Worm (Caenorhabditis elegans): ENCODE results near the gene C25F9.2.

The C25F9.2 gene

DNA sequence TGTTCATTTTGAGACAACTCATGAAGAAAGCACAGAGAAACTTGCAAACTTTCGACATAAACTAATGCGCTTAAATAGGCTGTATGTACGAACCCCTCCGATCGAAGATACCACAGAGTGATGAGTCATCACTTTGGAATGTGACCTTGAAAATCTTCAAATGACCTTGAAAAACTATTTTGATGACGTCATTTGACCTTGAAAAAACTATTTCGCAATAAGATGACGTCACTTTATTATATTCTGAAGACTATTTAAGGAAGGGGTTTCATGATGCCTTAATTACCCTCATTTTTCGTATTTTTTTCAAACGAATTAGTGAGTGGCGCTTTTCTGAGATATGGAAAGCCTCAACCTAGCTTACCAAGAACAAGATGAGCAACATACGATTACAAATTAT lies at the start of gene C25F9.2:
Gene C25F9.2, plus strand, starts transcription at position 341 of the 400 bp plus-strand sequence.
- no peak for TF ChIP-seq unc-62 (GFP tag; optimal IDR thresholded peaks at IDR 0.05)

DNA sequence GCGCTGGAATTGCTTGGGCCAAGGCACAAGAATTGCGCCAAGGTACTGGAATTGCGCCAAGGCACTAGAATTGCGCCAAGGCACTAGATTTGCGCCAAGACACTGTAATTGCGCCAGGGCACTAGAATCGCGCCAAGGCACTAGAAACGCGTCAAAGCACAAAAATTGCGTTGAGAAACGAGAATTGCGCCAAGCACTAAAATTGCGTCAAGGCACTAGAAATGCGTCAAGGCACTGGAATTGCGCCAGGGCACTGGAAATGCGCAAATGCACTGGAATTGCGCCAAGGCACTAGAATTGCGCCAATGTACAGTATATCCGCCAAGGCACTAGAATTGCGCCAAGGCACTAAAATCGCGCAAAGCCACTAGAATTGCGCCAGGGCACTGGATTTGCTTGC lies 49.5 kb upstream of the C25F9.2 start:
- TF ChIP-seq unc-62 (GFP tag; optimal IDR thresholded peaks at IDR 0.05): no peak

- TF ChIP-seq unc-62 (GFP tag; optimal IDR thresholded peaks at IDR 0.05): no peak
Measured at ce11 chrV:19377014-19377494, 44.2 kb upstream of the C25F9.2 start, which contains the start of gene nceh-1. nceh-1 (plus strand) TSS chrV:19377444.

ce11 chrV:19380968-19381367 lies 40.3 kb upstream of the C25F9.2 start, which contains the start of gene srw-84:
srw-84 (plus strand) TSS chrV:19381268.
- no peak for TF ChIP-seq unc-62 (GFP tag; optimal IDR thresholded peaks at IDR 0.05)

DNA sequence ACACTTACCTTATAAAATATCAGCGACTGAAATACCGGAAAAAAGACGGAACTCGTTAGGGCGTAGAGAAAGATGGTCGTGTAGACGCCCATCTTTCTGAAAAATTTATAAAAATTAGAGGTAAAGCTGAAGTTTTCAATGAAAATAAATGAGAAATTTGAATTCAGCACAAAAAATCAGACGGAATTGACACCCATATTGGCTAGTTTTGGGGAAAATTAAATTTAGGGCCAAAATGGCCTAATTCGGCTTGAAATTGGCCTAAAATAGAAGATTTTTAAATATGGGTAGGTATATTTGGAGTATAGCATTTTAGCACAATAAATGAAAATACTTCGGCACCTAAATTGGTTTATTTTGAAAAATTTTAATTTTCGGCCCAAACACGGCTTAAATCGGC lies 31.2 kb upstream of the C25F9.2 start, which contains the start of gene slcr-46.2:
Gene slcr-46.2, minus strand, starts transcription at position 101 of the 400 bp plus-strand sequence.
- TF ChIP-seq unc-62 (GFP tag; optimal IDR thresholded peaks at IDR 0.05): no peak

DNA sequence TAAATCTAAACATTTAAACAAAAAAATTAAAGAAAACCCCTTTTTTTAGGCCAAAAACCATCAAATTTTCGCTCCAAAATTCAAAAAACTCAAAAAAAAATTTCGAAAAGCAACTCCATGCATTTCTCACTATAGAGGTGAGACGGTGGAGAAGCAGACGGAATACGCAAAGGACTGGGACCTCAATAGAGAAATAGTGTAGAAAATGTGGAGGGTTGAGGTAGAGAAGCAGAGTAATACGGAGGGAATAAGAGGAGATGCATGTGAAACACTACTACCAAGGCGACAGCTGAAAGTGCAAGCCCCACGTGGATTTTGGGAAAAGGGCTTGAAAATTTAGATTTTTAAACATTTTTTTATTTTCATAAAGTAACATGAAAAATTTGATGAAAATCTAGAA lies 30.0 kb upstream of the C25F9.2 start:
- no peak for TF ChIP-seq unc-62 (GFP tag; optimal IDR thresholded peaks at IDR 0.05)

DNA sequence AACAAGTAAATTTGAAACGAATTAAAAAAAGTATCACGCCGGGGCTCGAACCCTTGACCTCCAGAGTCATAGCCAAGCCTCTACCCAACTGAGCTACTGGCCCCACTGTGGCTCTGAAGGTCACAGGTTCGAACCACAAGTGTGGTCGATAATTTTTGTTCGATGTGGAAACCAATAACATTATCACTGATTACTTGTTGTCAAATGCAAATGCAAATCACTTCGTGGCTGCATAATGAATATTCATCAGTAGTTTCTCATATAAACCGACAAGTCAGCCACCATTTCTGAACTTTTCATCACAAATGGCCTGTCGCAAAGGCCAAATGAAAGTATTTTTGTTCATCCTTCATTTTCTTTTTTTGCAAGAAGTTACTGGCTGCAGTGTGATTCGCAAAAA lies 26.5 kb upstream of the C25F9.2 start, which contains the start of gene C25F9.8:
Gene C25F9.8, plus strand, starts transcription at position 301 of the 400 bp plus-strand sequence.
- TF ChIP-seq unc-62 (GFP tag; optimal IDR thresholded peaks at IDR 0.05): no peak

- no peak for TF ChIP-seq unc-62 (GFP tag; optimal IDR thresholded peaks at IDR 0.05)
Measured at ce11 chrV:19396576-19397313, 24.5 kb upstream of the C25F9.2 start.

DNA sequence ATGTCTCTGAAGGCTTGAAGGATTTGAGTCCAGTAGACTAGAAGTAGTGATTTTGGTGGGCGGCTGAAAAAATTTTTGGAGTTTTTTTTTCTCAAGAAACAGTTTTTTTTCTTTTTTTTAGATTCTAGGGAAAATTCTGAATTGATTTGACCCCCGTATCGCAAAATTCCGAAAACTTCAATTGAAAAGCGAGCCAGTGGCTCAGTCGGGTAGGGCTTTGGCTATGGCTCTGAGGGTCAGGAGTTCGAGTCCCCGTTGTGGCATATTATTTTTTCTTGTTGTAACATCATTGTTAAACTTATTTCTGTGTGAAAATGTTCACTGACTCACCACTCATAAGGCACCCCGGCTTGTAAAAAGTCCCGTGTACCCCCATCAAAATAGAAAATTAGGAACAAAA lies 22.9 kb upstream of the C25F9.2 start:
- no peak for TF ChIP-seq unc-62 (GFP tag; optimal IDR thresholded peaks at IDR 0.05)

- no peak for TF ChIP-seq unc-62 (GFP tag; optimal IDR thresholded peaks at IDR 0.05)
Measured at ce11 chrV:19398882-19399281, 22.4 kb upstream of the C25F9.2 start, which contains the start of gene C25F9.13. C25F9.13 (minus strand) TSS chrV:19398982.

ce11 chrV:19400619-19401018 lies 20.7 kb upstream of the C25F9.2 start, which contains the start of gene srw-86:
srw-86 (minus strand) TSS chrV:19400719.
- TF ChIP-seq unc-62 (GFP tag; optimal IDR thresholded peaks at IDR 0.05): no peak

- no peak for TF ChIP-seq unc-62 (GFP tag; optimal IDR thresholded peaks at IDR 0.05)
Measured at ce11 chrV:19401429-19401828, 19.8 kb upstream of the C25F9.2 start.

- TF ChIP-seq unc-62 (GFP tag; optimal IDR thresholded peaks at IDR 0.05): no peak
Measured at ce11 chrV:19402855-19403254, 18.4 kb upstream of the C25F9.2 start, which contains the start of gene C25F9.12. C25F9.12 (minus strand) TSS chrV:19402955.

DNA sequence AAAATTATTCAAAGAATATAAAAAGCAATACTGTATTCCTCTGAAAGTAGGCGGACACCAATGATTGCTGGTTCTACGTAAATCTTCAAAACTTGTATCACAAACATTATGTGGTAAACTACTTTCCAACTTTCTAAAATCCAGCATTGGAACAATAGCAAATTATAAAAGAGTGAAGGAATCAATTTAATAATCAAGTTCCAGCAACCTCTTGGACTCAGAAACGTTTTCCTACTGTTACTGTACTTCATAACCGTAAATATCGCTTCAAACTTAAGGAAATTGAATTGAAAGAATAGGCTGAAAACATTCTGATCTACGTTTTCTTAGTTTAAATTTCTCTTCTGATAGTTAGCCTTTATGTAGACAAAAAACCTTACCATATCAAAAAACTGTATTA lies 17.7 kb upstream of the C25F9.2 start:
- no peak for TF ChIP-seq unc-62 (GFP tag; optimal IDR thresholded peaks at IDR 0.05)

- no peak for TF ChIP-seq unc-62 (GFP tag; optimal IDR thresholded peaks at IDR 0.05)
Measured at ce11 chrV:19405276-19405815, 15.9 kb upstream of the C25F9.2 start, which contains the start of the genes C25F9.6 and C25F9.10. C25F9.6 (minus strand) TSS chrV:19405326. C25F9.10 (plus strand) TSS chrV:19405729.

ce11 chrV:19410663-19411062 lies 10.6 kb upstream of the C25F9.2 start, which contains the start of gene C25F9.5:
C25F9.5 (minus strand) TSS chrV:19410857.
- TF ChIP-seq unc-62 (GFP tag; optimal IDR thresholded peaks at IDR 0.05): no peak

DNA sequence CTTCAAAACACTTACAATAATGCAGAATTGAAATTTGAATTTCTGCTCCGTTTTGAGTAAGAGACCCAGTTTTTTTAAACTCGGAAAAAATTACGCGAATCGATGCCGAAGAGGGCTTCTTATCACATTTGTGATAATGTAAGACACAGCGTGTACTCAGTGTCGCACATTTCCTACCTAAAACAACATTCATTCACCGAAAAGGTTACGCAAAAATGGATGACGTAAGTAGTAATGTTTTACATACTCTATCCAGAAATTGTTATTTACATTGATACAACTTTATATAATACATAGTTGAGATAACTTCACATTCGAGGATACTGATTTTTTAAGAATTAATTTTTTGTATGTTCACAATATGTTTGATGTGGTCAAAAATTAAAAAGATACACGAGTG lies 4.8 kb upstream of the C25F9.2 start, which contains the start of the genes C25F9.4 and C25F9.9:
Gene C25F9.4, minus strand, starts transcription at position 101 of the 400 bp plus-strand sequence.
Gene C25F9.9, plus strand, starts transcription at position 137 of the 400 bp plus-strand sequence.
- no peak for TF ChIP-seq unc-62 (GFP tag; optimal IDR thresholded peaks at IDR 0.05)

Measured in whole organism, dauer.